Fruit fly (Drosophila melanogaster) whole organism, prepupa: ENCODE measurements around the gene glec.

ENCODE experiments used
- Blimp-1 ChIP-seq: fragments of 200-800 bp; sonication (Bioruptor generic); optimal IDR thresholded peaks from 3 replicates; lab custom pipeline; 2017; ENCODE audit warnings: missing biosample characterization, missing genetic modification characterization, mild to moderate bottlenecking, moderate library complexity, missing genetic modification reagents
- CG10631 ChIP-seq: fragments of 200-800 bp; sonication (Bioruptor generic); optimal IDR thresholded peaks from 2 replicates; lab custom pipeline; 2016; ENCODE audit warnings: missing biosample characterization, missing genetic modification characterization
- CG10669 ChIP-seq: fragments of 200-800 bp; sonication (Bioruptor generic); optimal IDR thresholded peaks from 3 replicates; lab custom pipeline; 2018; ENCODE audit warnings: missing biosample characterization, mild to moderate bottlenecking, missing genetic modification characterization, moderate library complexity
- CG11294 ChIP-seq: fragments of 200-800 bp; sonication (Bioruptor generic); IDR thresholded peaks from 2 replicates; pipeline ENCODE4 v1.3.6; 2022; ENCODE audit warnings: missing biosample characterization, missing genetic modification characterization
- CG15336 ChIP-seq: fragments of 200-800 bp; sonication (Bioruptor generic); IDR thresholded peaks from 2 replicates; pipeline ENCODE4 v1.3.6; 2022; ENCODE audit warnings: missing biosample characterization, missing genetic modification characterization
- CG1621 ChIP-seq: fragments of 200-800 bp; sonication (Bioruptor generic); optimal IDR thresholded peaks from 3 replicates; lab custom pipeline; 2018; ENCODE audit warnings: missing biosample characterization, mild to moderate bottlenecking, missing genetic modification characterization
- CG16779 ChIP-seq: fragments of 200-800 bp; sonication (Bioruptor generic); optimal IDR thresholded peaks from 3 replicates; lab custom pipeline; 2017; ENCODE audit warnings: missing biosample characterization, mild to moderate bottlenecking, missing genetic modification characterization
- CG3032 ChIP-seq: fragments of 200-800 bp; optimal IDR thresholded peaks from 2 replicates; lab custom pipeline; 2019; ENCODE audit warnings: missing biosample characterization, mild to moderate bottlenecking, missing genetic modification characterization, moderate library complexity
- CG31627 ChIP-seq: fragments of 200-800 bp; sonication (Bioruptor generic); optimal IDR thresholded peaks from 3 replicates; lab custom pipeline; 2016; ENCODE audit warnings: missing biosample characterization, missing genetic modification characterization
- CG32006 ChIP-seq: fragments of 200-800 bp; sonication (Bioruptor generic); optimal IDR thresholded peaks from 3 replicates; lab custom pipeline; 2017; ENCODE audit warnings: missing biosample characterization, mild to moderate bottlenecking, missing genetic modification characterization
- CG34406 ChIP-seq: fragments of 200-800 bp; sonication (Bioruptor generic); optimal IDR thresholded peaks from 3 replicates; lab custom pipeline; 2016; ENCODE audit warnings: missing biosample characterization, missing genetic modification characterization
- CG3919 ChIP-seq: fragments of 200-800 bp; sonication (Bioruptor generic); optimal IDR thresholded peaks from 3 replicates; lab custom pipeline; 2016; ENCODE audit warnings: missing biosample characterization, missing genetic modification characterization
- CG4318 ChIP-seq: fragments of 200-800 bp; sonication (Bioruptor generic); optimal IDR thresholded peaks from 3 replicates; lab custom pipeline; 2017; ENCODE audit warnings: missing biosample characterization, mild to moderate bottlenecking, missing genetic modification characterization
- CG6163 ChIP-seq: fragments of 200-800 bp; sonication (Bioruptor generic); IDR thresholded peaks from 3 replicates; pipeline ENCODE4 v1.3.6; 2022; ENCODE audit warnings: missing biosample characterization, missing genetic modification characterization
- CG6276 ChIP-seq: fragments of 200-800 bp; sonication (Bioruptor generic); optimal IDR thresholded peaks from 2 replicates; lab custom pipeline; 2017; ENCODE audit warnings: missing biosample characterization, mild to moderate bottlenecking, missing genetic modification characterization
- CG6792 ChIP-seq: fragments of 200-800 bp; sonication (Bioruptor generic); optimal IDR thresholded peaks from 3 replicates; lab custom pipeline; 2016; ENCODE audit warnings: missing biosample characterization, missing genetic modification characterization
- CG6808 ChIP-seq: fragments of 200-800 bp; sonication (Bioruptor generic); optimal IDR thresholded peaks from 3 replicates; lab custom pipeline; 2017; ENCODE audit warnings: missing biosample characterization, missing genetic modification characterization, mild to moderate bottlenecking, moderate library complexity, missing genetic modification reagents
- CG6854 ChIP-seq: fragments of 200-800 bp; sonication (Bioruptor generic); optimal IDR thresholded peaks from 2 replicates; lab custom pipeline; 2017; ENCODE audit warnings: missing biosample characterization, mild to moderate bottlenecking, missing genetic modification characterization
- CG8119 ChIP-seq: fragments of 200-800 bp; sonication (Bioruptor generic); IDR thresholded peaks from 3 replicates; pipeline ENCODE4 v1.3.6; 2022; ENCODE audit warnings: missing biosample characterization, missing genetic modification characterization
- CG8319 ChIP-seq: fragments of 200-800 bp; sonication (Bioruptor generic); optimal IDR thresholded peaks from 3 replicates; lab custom pipeline; 2016; ENCODE audit warnings: missing biosample characterization, missing genetic modification characterization
- Eip78C ChIP-seq: fragments of 200-800 bp; sonication (Bioruptor generic); peaks from one replicate; lab custom pipeline; 2016; ENCODE audit warnings: missing biosample characterization, missing genetic modification characterization
- Eip93F ChIP-seq: fragments of 200-800 bp; sonication (Bioruptor generic); optimal IDR thresholded peaks from 2 replicates; lab custom pipeline; 2016; ENCODE audit warnings: missing biosample characterization, mild to moderate bottlenecking, missing genetic modification characterization
- Ets96B ChIP-seq: fragments of 200-800 bp; optimal IDR thresholded peaks from 2 replicates; lab custom pipeline; 2019; ENCODE audit warnings: missing biosample characterization, mild to moderate bottlenecking, missing genetic modification characterization, moderate library complexity
- Gug ChIP-seq: fragments of 200-800 bp; sonication (Bioruptor generic); IDR thresholded peaks from 2 replicates; pipeline ENCODE4 v1.3.6; 2022; ENCODE audit warnings: missing biosample characterization, missing genetic modification characterization
- Hr39 ChIP-seq: fragments of 200-800 bp; sonication (Bioruptor generic); optimal IDR thresholded peaks from 2 replicates; lab custom pipeline; 2016; ENCODE audit warnings: missing biosample characterization, missing genetic modification characterization
- Met ChIP-seq: fragments of 200-800 bp; sonication (Bioruptor generic); optimal IDR thresholded peaks from 3 replicates; lab custom pipeline; 2016; ENCODE audit warnings: missing biosample characterization, missing genetic modification characterization
- Smox ChIP-seq: fragments of 200-800 bp; sonication (Bioruptor generic); optimal IDR thresholded peaks from 3 replicates; lab custom pipeline; 2016; ENCODE audit warnings: missing biosample characterization, missing genetic modification characterization
- Sox102F ChIP-seq: fragments of 200-800 bp; sonication (Bioruptor generic); optimal IDR thresholded peaks from 2 replicates; lab custom pipeline; 2016; ENCODE audit warnings: missing biosample characterization, mild to moderate bottlenecking, missing genetic modification characterization
- Sox15 ChIP-seq: fragments of 200-800 bp; sonication (Bioruptor generic); optimal IDR thresholded peaks from 3 replicates; lab custom pipeline; 2016; ENCODE audit warnings: missing biosample characterization, missing genetic modification characterization
- achi ChIP-seq: fragments of 200-800 bp; sonication (Bioruptor generic); optimal IDR thresholded peaks from 3 replicates; lab custom pipeline; 2016; ENCODE audit warnings: missing biosample characterization, missing genetic modification characterization
- acj6 ChIP-seq: fragments of 200-800 bp; sonication (Bioruptor generic); optimal IDR thresholded peaks from 3 replicates; lab custom pipeline; 2016; ENCODE audit warnings: missing biosample characterization, missing genetic modification characterization
- dac ChIP-seq: fragments of 200-800 bp; sonication (Bioruptor generic); optimal IDR thresholded peaks from 2 replicates; lab custom pipeline; 2017; ENCODE audit warnings: missing biosample characterization, mild to moderate bottlenecking, missing genetic modification characterization
- dsx ChIP-seq: fragments of 200-800 bp; optimal IDR thresholded peaks from 3 replicates; lab custom pipeline; 2019; ENCODE audit warnings: missing biosample characterization, mild to moderate bottlenecking, missing genetic modification characterization, moderate library complexity; ENCODE audit not compliant: poor library complexity, severe bottlenecking
- eg ChIP-seq: fragments of 200-800 bp; sonication (Bioruptor generic); IDR thresholded peaks from 3 replicates; pipeline ENCODE4 v1.3.6; 2022; ENCODE audit warnings: missing biosample characterization, missing genetic modification characterization
- esn ChIP-seq: fragments of 200-800 bp; sonication (Bioruptor generic); optimal IDR thresholded peaks from 2 replicates; lab custom pipeline; 2016; ENCODE audit warnings: missing biosample characterization, mild to moderate bottlenecking, missing genetic modification characterization, moderate library complexity
- fd59A ChIP-seq: fragments of 200-800 bp; sonication (Bioruptor generic); optimal IDR thresholded peaks from 2 replicates; lab custom pipeline; 2017; ENCODE audit warnings: missing biosample characterization, mild to moderate bottlenecking, missing genetic modification characterization, missing genetic modification reagents
- fkh ChIP-seq: fragments of 200-800 bp; sonication (Bioruptor generic); optimal IDR thresholded peaks from 3 replicates; lab custom pipeline; 2017; ENCODE audit warnings: missing biosample characterization, mild to moderate bottlenecking, missing genetic modification characterization, moderate library complexity
- lz ChIP-seq: fragments of 200-800 bp; sonication (Bioruptor generic); optimal IDR thresholded peaks from 3 replicates; lab custom pipeline; 2016; ENCODE audit warnings: missing biosample characterization, missing genetic modification characterization
- net ChIP-seq: fragments of 200-800 bp; sonication (Bioruptor generic); optimal IDR thresholded peaks from 3 replicates; lab custom pipeline; 2016; ENCODE audit warnings: missing biosample characterization, missing genetic modification characterization
- salr ChIP-seq, 2 experiments: fragments of 200-800 bp; sonication (Bioruptor generic); optimal IDR thresholded peaks; 3 replicates each; lab custom pipeline; 2016 to 2018; ENCODE audit warnings: missing biosample characterization in 2 of 2, missing genetic modification characterization in 2 of 2, mild to moderate bottlenecking in 1 of 2
- spab ChIP-seq: fragments of 200-800 bp; sonication (Bioruptor generic); optimal IDR thresholded peaks from 2 replicates; lab custom pipeline; 2017; ENCODE audit warnings: missing biosample characterization, mild to moderate bottlenecking, missing genetic modification characterization, missing genetic modification reagents
- ss ChIP-seq, 2 experiments: fragments of 200-800 bp; sonication (Bioruptor generic); optimal IDR thresholded peaks; 2 replicates in 1 of 2; 3 replicates in 1 of 2; lab custom pipeline; 2017 to 2018; ENCODE audit warnings: mild to moderate bottlenecking in 2 of 2, missing biosample characterization in 2 of 2, missing genetic modification characterization in 2 of 2, moderate library complexity in 1 of 2
- svp ChIP-seq: fragments of 200-800 bp; sonication (Bioruptor generic); peaks from one replicate; lab custom pipeline; 2016; ENCODE audit warnings: missing biosample characterization, missing genetic modification characterization
- topi ChIP-seq: fragments of 200-800 bp; sonication (Bioruptor generic); optimal IDR thresholded peaks from 3 replicates; lab custom pipeline; 2016; ENCODE audit warnings: missing biosample characterization, missing genetic modification characterization
- vri ChIP-seq: fragments of 200-800 bp; sonication (Bioruptor generic); optimal IDR thresholded peaks from 3 replicates; lab custom pipeline; 2016; ENCODE audit warnings: missing biosample characterization, mild to moderate bottlenecking, missing genetic modification characterization

glec gene

dm6 chr3R:21853618-21854573, 2.2 kb downstream of the glec start (continued):
- peak; percentile 50 for TF ChIP-seq CG3919 (GFP tag; lab: Kevin White, UChicago)
- peak; percentile 52 for TF ChIP-seq Sox102F (GFP tag; lab: Kevin White, UChicago)
- peak; percentile 40 for TF ChIP-seq dsx (GFP tag; lab: Kevin White, UChicago)
- no peak for TF ChIP-seq CG10631 (GFP tag; lab: Kevin White, UChicago)
- TF ChIP-seq Eip93F: peak; percentile 78
- peak; percentile 90 for TF ChIP-seq fkh (GFP tag; lab: Kevin White, UChicago)
- peak; percentile 42 for TF ChIP-seq CG16779 (tag; lab: Kevin White, UChicago)
- no peak for TF ChIP-seq Ets96B
- peak; percentile 70 for TF ChIP-seq CG6808 (GFP tag; lab: Kevin White, UChicago)
- no peak for TF ChIP-seq dac (GFP tag; lab: Kevin White, UChicago)
- peak; percentile 81 for TF ChIP-seq eg
- TF ChIP-seq ss (GFP tag; optimal IDR thresholded peaks at IDR 0.05; lab: Kevin White, UChicago): peak; percentile 86 to 87
- TF ChIP-seq acj6: no peak
- no peak for TF ChIP-seq Sox15 (GFP tag; lab: Kevin White, UChicago)
- peak; percentile 43 for TF ChIP-seq net (GFP tag; lab: Kevin White, UChicago)
- TF ChIP-seq, all 60 proteins: peak for 43

dm6 chr3R:21852579-21853233, 3.4 kb downstream of the glec start:
- TF ChIP-seq CG6854 (GFP tag; lab: Kevin White, UChicago) (peak; percentile 2), svp (GFP tag; lab: Kevin White, UChicago) (no peak), CG6792 (GFP tag; lab: Kevin White, UChicago) (no peak), CG8319 (GFP tag; lab: Kevin White, UChicago) (no peak), Hr39 (GFP tag; lab: Kevin White, UChicago) (no peak), Met (GFP tag; lab: Kevin White, UChicago) (no peak), CG15336 (0 out of 2 replicates have a peak, but pooled peaks have one; percentile 15), CG8119 (GFP tag; lab: Robert Waterston, UW) (0 out of 3 replicates have a peak, but pooled peaks have one; percentile 12), Smox (no peak), eg (no peak), fkh (GFP tag; lab: Kevin White, UChicago) (no peak), CG6808 (GFP tag; lab: Kevin White, UChicago) (peak; percentile 30), dsx (GFP tag; lab: Kevin White, UChicago) (peak; percentile 15), CG4318 (GFP tag; lab: Kevin White, UChicago) (no peak), fd59A (GFP tag; lab: Kevin White, UChicago) (peak; percentile 26), vri (GFP tag; lab: Kevin White, UChicago) (peak; percentile 40), Blimp-1 (GFP tag; lab: Kevin White, UChicago) (no peak), CG16779 (tag; lab: Kevin White, UChicago) (no peak), CG10669 (GFP tag; lab: Kevin White, UChicago) (peak; percentile 48), ss (GFP tag; optimal IDR thresholded peaks at IDR 0.05; lab: Kevin White, UChicago) (peak; percentile 15 to 21), esn (GFP tag; lab: Kevin White, UChicago) (peak; percentile 28), CG6163 (GFP tag; lab: Robert Waterston, UW) (peak; percentile 29; the same call in 1 of the 3 replicates), CG11294 (GFP tag; lab: Robert Waterston, UW) (no peak), achi (GFP tag; lab: Kevin White, UChicago) (no peak), CG31627 (GFP tag; lab: Kevin White, UChicago) (no peak), salr (GFP tag; optimal IDR thresholded peaks at IDR 0.05; lab: Kevin White, UChicago) (no peak), topi (GFP tag; lab: Kevin White, UChicago) (no peak), CG1621 (tag; lab: Kevin White, UChicago) (no peak), CG3032 (tag; lab: Kevin White, UChicago) (no peak), CG32006 (GFP tag; lab: Kevin White, UChicago) (peak; percentile 66), lz (GFP tag; lab: Kevin White, UChicago) (no peak), spab (GFP tag; lab: Kevin White, UChicago) (peak; percentile 30), CG6276 (GFP tag; lab: Kevin White, UChicago) (peak; percentile 21), Eip78C (peak; percentile 72), CG34406 (GFP tag; lab: Kevin White, UChicago) (no peak), Gug (GFP tag; lab: Robert Waterston, UW) (no peak), dac (GFP tag; lab: Kevin White, UChicago) (no peak)
